Worm (Caenorhabditis elegans) whole organism, L4 larva: ENCODE measurements around the gene saeg-2.

Experiments used
- F49E8.2 ChIP-seq: sonication (generic microtip); optimal IDR thresholded peaks from 2 replicates; lab custom pipeline; 2016; ENCODE audit warnings: missing compliant biosample characterization, mild to moderate bottlenecking, missing genetic modification characterization, borderline replicate concordance
- T20F7.1 ChIP-seq: fragments of 200-800 bp; sonication (Bioruptor generic); optimal IDR thresholded peaks from 2 replicates; lab custom pipeline; 2018; ENCODE audit warnings: mild to moderate bottlenecking, missing genetic modification characterization, missing compliant biosample characterization
- Y105C5A.15 ChIP-seq: fragments of 200-800 bp; sonication (Bioruptor generic); IDR thresholded peaks from 2 replicates; pipeline ENCODE4 v1.3.6; 2022; ENCODE audit warnings: missing genetic modification characterization, missing compliant biosample characterization
- Y75B8A.6 ChIP-seq: fragments of 200-800 bp; sonication (Bioruptor generic); IDR thresholded peaks from 2 replicates; pipeline ENCODE4 v1.3.6; 2022; ENCODE audit warnings: missing genetic modification reagents, missing genetic modification characterization, missing compliant biosample characterization
- ZK337.2 ChIP-seq: fragments of 200-800 bp; sonication (Bioruptor generic); IDR thresholded peaks from 2 replicates; pipeline ENCODE4 v1.3.6; 2022; ENCODE audit warnings: missing genetic modification reagents, missing genetic modification characterization, missing compliant biosample characterization
- ZK546.5 ChIP-seq, 2 experiments: sonication (generic microtip); optimal IDR thresholded peaks; 2 replicates each; lab custom pipeline; 2017; ENCODE audit warnings: missing biosample characterization in 2 of 2, missing genetic modification characterization in 2 of 2
- ama-1 ChIP-seq: fragments of 150-350 bp; optimal IDR thresholded peaks from 2 replicates; lab custom pipeline; 2014; ENCODE audit warnings: inconsistent platforms, mixed read lengths
- arid-1 ChIP-seq: fragments of 200-800 bp; sonication (Bioruptor generic); conservative IDR thresholded peaks from 2 replicates; pipeline ENCODE4 v1.3.6; 2022; ENCODE audit warnings: missing genetic modification reagents, missing genetic modification characterization, missing compliant biosample characterization
- ceh-28 ChIP-seq: fragments of 150-350 bp; optimal IDR thresholded peaks from 2 replicates; lab custom pipeline; 2014; ENCODE audit warnings: missing biosample characterization, missing genetic modification reagents, missing genetic modification characterization
- ceh-62 ChIP-seq: sonication (generic microtip); optimal IDR thresholded peaks from 2 replicates; lab custom pipeline; 2017; ENCODE audit warnings: missing biosample characterization, missing genetic modification characterization
- ctbp-1 ChIP-seq: fragments of 200-800 bp; sonication (Bioruptor generic); IDR thresholded peaks from 2 replicates; pipeline ENCODE4 v1.3.6; 2022; ENCODE audit warnings: missing genetic modification reagents, missing genetic modification characterization, missing compliant biosample characterization
- daf-8 ChIP-seq: fragments of 200-800 bp; sonication (Bioruptor generic); IDR thresholded peaks from 2 replicates; pipeline ENCODE4 v1.3.6; 2022; ENCODE audit warnings: missing genetic modification characterization, missing compliant biosample characterization
- dmd-6 ChIP-seq: fragments of 200-800 bp; sonication (Bioruptor generic); IDR thresholded peaks from 2 replicates; pipeline ENCODE4 v1.3.6; 2022; ENCODE audit warnings: missing genetic modification reagents, missing genetic modification characterization, missing compliant biosample characterization
- dmd-8 ChIP-seq: fragments of 200-800 bp; sonication (Bioruptor generic); IDR thresholded peaks from 2 replicates; pipeline ENCODE4 v1.3.6; 2022; ENCODE audit warnings: missing genetic modification characterization, missing compliant biosample characterization
- dmd-9 ChIP-seq: fragments of 200-800 bp; sonication (Bioruptor generic); IDR thresholded peaks from 2 replicates; pipeline ENCODE4 v1.3.6; 2022; ENCODE audit warnings: missing genetic modification reagents, missing genetic modification characterization, missing compliant biosample characterization
- fkh-10 ChIP-seq: fragments of 150-350 bp; optimal IDR thresholded peaks from 2 replicates; lab custom pipeline; 2014; ENCODE audit warnings: missing biosample characterization, missing genetic modification reagents, missing genetic modification characterization
- gei-8 ChIP-seq: fragments of 200-800 bp; sonication (Bioruptor generic); optimal IDR thresholded peaks from 2 replicates; lab custom pipeline; 2018; ENCODE audit warnings: mild to moderate bottlenecking, missing genetic modification characterization, missing compliant biosample characterization
- hlh-30 ChIP-seq: sonication (generic microtip); optimal IDR thresholded peaks from 2 replicates; lab custom pipeline; 2017; ENCODE audit warnings: antibody characterized with exemption, mild to moderate bottlenecking, missing genetic modification characterization, missing compliant biosample characterization; ENCODE audit not compliant: insufficient read depth
- hmg-1.1 ChIP-seq: fragments of 200-800 bp; sonication (Bioruptor generic); IDR thresholded peaks from 2 replicates; pipeline ENCODE4 v1.3.6; 2022; ENCODE audit warnings: missing genetic modification reagents, missing genetic modification characterization, missing compliant biosample characterization
- jun-1 ChIP-seq: fragments of 150-350 bp; optimal IDR thresholded peaks from 2 replicates; lab custom pipeline; 2014; ENCODE audit warnings: missing biosample characterization, missing genetic modification reagents, missing genetic modification characterization
- lin-15B ChIP-seq: fragments of 150-350 bp; sonication (generic microtip); optimal IDR thresholded peaks from 3 replicates; lab custom pipeline; 2014; ENCODE audit warnings: missing biosample characterization, missing genetic modification characterization
- lin-38 ChIP-seq: fragments of 200-800 bp; sonication (Bioruptor generic); IDR thresholded peaks from 2 replicates; pipeline ENCODE4 v1.3.6; 2022; ENCODE audit warnings: missing genetic modification reagents, missing genetic modification characterization, missing compliant biosample characterization
- madf-5 ChIP-seq, 2 experiments: fragments of 200-800 bp; sonication (Bioruptor generic); IDR thresholded peaks; 2 replicates each; pipeline ENCODE4 v1.3.6; 2022; ENCODE audit warnings: missing compliant biosample characterization in 2 of 2, missing genetic modification characterization in 2 of 2
- mes-2 ChIP-seq: sonication (generic microtip); optimal IDR thresholded peaks from 2 replicates; lab custom pipeline; 2016; ENCODE audit warnings: missing genotype, mild to moderate bottlenecking, missing genetic modification characterization, missing compliant biosample characterization; ENCODE audit not compliant: poor library complexity, severe bottlenecking
- mxl-2 ChIP-seq: fragments of 200-800 bp; sonication (Bioruptor generic); conservative IDR thresholded peaks from 2 replicates; pipeline ENCODE4 v1.3.6; 2022; ENCODE audit warnings: missing genetic modification reagents, missing genetic modification characterization, missing compliant biosample characterization
- nhr-10 ChIP-seq: fragments of 150-350 bp; optimal IDR thresholded peaks from 2 replicates; lab custom pipeline; 2014; ENCODE audit warnings: missing biosample characterization, missing genetic modification characterization
- nhr-11 ChIP-seq: fragments of 150-350 bp; optimal IDR thresholded peaks from 2 replicates; lab custom pipeline; 2014; ENCODE audit warnings: missing biosample characterization, missing genetic modification characterization
- nhr-111 ChIP-seq: fragments of 200-800 bp; sonication (Bioruptor generic); optimal IDR thresholded peaks from 2 replicates; lab custom pipeline; 2018; ENCODE audit warnings: mild to moderate bottlenecking, missing genetic modification characterization, missing compliant biosample characterization
- nhr-25 ChIP-seq: sonication (generic microtip); optimal IDR thresholded peaks from 2 replicates; lab custom pipeline; 2017; ENCODE audit warnings: missing genetic modification characterization, mild to moderate bottlenecking, missing compliant biosample characterization, antibody characterized with exemption, moderate library complexity, borderline replicate concordance; ENCODE audit not compliant: insufficient read depth
- nhr-6 ChIP-seq: fragments of 150-350 bp; optimal IDR thresholded peaks from 2 replicates; lab custom pipeline; 2014; ENCODE audit warnings: missing biosample characterization, missing genetic modification characterization
- nhr-76 ChIP-seq: fragments of 150-350 bp; optimal IDR thresholded peaks from 2 replicates; lab custom pipeline; 2014; ENCODE audit warnings: missing biosample characterization, missing genetic modification characterization
- pha-4 ChIP-seq, 2 experiments: fragments of 150-350 bp in 1 of 2; fragments of 200-800 bp in 1 of 2; sonication (Bioruptor generic) in 1 of 2; IDR thresholded peaks in 1 of 2; optimal IDR thresholded peaks in 1 of 2; 2 replicates each; pipeline versions ENCODE4 v1.3.6 to Lab custom; 2014 to 2022; ENCODE audit warnings: missing genetic modification characterization in 2 of 2, missing genetic modification reagents in 2 of 2, missing biosample characterization in 1 of 2, missing compliant biosample characterization in 1 of 2
- php-3 ChIP-seq: fragments of 200-800 bp; sonication (Bioruptor generic); IDR thresholded peaks from 2 replicates; pipeline ENCODE4 v1.3.6; 2022; ENCODE audit warnings: missing genetic modification reagents, missing genetic modification characterization, missing compliant biosample characterization
- sdz-12 ChIP-seq: fragments of 200-800 bp; sonication (Bioruptor generic); optimal IDR thresholded peaks from 2 replicates; lab custom pipeline; 2018; ENCODE audit warnings: mild to moderate bottlenecking, missing genetic modification characterization, missing compliant biosample characterization
- snpc-4 ChIP-seq: fragments of 150-350 bp; optimal IDR thresholded peaks from 2 replicates; lab custom pipeline; 2014; ENCODE audit warnings: missing biosample characterization, missing genetic modification characterization
- tag-97 ChIP-seq: fragments of 200-800 bp; sonication (Bioruptor generic); IDR thresholded peaks from 2 replicates; pipeline ENCODE4 v1.3.6; 2022; ENCODE audit warnings: missing genetic modification characterization, missing compliant biosample characterization
- unc-62 ChIP-seq, 3 experiments: fragments of 150-350 bp in 1 of 3; sonication (generic microtip); optimal IDR thresholded peaks in 2 of 3; peaks in 1 of 3; 1 replicate in 1 of 3; 2 replicates in 2 of 3; lab custom pipeline; 2014 to 2017; ENCODE audit warnings: missing biosample characterization in 3 of 3, missing genetic modification characterization in 3 of 3, missing genetic modification reagents in 3 of 3, missing genotype in 1 of 3
- vab-7 ChIP-seq: fragments of 200-800 bp; sonication (Bioruptor generic); IDR thresholded peaks from 2 replicates; pipeline ENCODE4 v1.3.6; 2022; ENCODE audit warnings: missing genetic modification reagents, missing genetic modification characterization, missing compliant biosample characterization
- ztf-11 ChIP-seq: fragments of 150-350 bp; optimal IDR thresholded peaks from 2 replicates; lab custom pipeline; 2014; ENCODE audit warnings: missing biosample characterization, missing genetic modification characterization

The saeg-2 gene

ce11 chrIII:9199605-9200004, 40.6 kb upstream of the saeg-2 start, which contains the start of gene ZC84.6:
Gene ZC84.6, minus strand, starts transcription at chrIII:9199705.
- TF ChIP-seq nhr-6 (tag; lab: Kevin White, UChicago) (no peak), tag-97 (no peak), fkh-10 (GFP tag; lab: Kevin White, UChicago) (no peak), dmd-6 (GFP tag; lab: Robert Waterston, UW) (no peak), php-3 (no peak), hlh-30 (tag; lab: Kevin White, UChicago) (no peak), F49E8.2 (tag; lab: Kevin White, UChicago) (no peak), nhr-76 (tag; lab: Kevin White, UChicago) (no peak), madf-5 (GFP tag; IDR thresholded peaks at IDR 0.05; lab: Robert Waterston, UW) (no peak), sdz-12 (GFP tag; lab: Kevin White, UChicago) (no peak), hmg-1.1 (GFP tag; lab: Robert Waterston, UW) (no peak), ZK546.5 (tag; optimal IDR thresholded peaks at IDR 0.05; lab: Kevin White, UChicago) (no peak), mxl-2 (GFP tag; lab: Robert Waterston, UW) (no peak), nhr-11 (tag; lab: Kevin White, UChicago) (no peak), pha-4 (GFP tag; IDR thresholded peaks at IDR 0.05; lab: Robert Waterston, UW) (no peak), pha-4 (tag; optimal IDR thresholded peaks at IDR 0.05; lab: Kevin White, UChicago) (no peak), lin-15B (tag; lab: Kevin White, UChicago) (no peak)

ce11 chrIII:9201977-9202376, 38.2 kb upstream of the saeg-2 start:
- TF ChIP-seq ceh-62 (tag; lab: Kevin White, UChicago) (no peak), T20F7.1 (GFP tag; lab: Kevin White, UChicago) (no peak), unc-62 (GFP tag; optimal IDR thresholded peaks at IDR 0.05 in 1 of 2; lab: Kevin White, UChicago) (peak in 1 of 2 experiments; percentile 92), unc-62 (tag; optimal IDR thresholded peaks at IDR 0.05; lab: Kevin White, UChicago) (no peak), gei-8 (no peak)

ce11 chrIII:9206185-9206584, 34.0 kb upstream of the saeg-2 start, which contains the start of gene ZC84.1:
Gene ZC84.1, minus strand, starts transcription at chrIII:9206285.
- TF ChIP-seq unc-62 (GFP tag; optimal IDR thresholded peaks at IDR 0.05 in 1 of 2; lab: Kevin White, UChicago) = no peak
- no peak for TF ChIP-seq unc-62 (tag; optimal IDR thresholded peaks at IDR 0.05; lab: Kevin White, UChicago)
- TF ChIP-seq ZK337.2 (GFP tag; lab: Robert Waterston, UW) = no peak
- TF ChIP-seq snpc-4 (tag; lab: Kevin White, UChicago) = no peak
- TF ChIP-seq ztf-11 (tag; lab: Kevin White, UChicago) = no peak
- TF ChIP-seq nhr-10 = no peak
- TF ChIP-seq ctbp-1 (GFP tag; lab: Robert Waterston, UW) = no peak
- TF ChIP-seq vab-7 (GFP tag; lab: Robert Waterston, UW) = no peak
- TF ChIP-seq nhr-25 = no peak

ce11 chrIII:9215367-9215766, 24.8 kb upstream of the saeg-2 start, which contains the start of gene npr-29:
Gene npr-29, minus strand, starts transcription at chrIII:9215467.
- TF ChIP-seq ama-1 (lab: Kevin White, UChicago) (no peak), nhr-111 (no peak)

- TF ChIP-seq mes-2 (tag; lab: Kevin White, UChicago) (no peak), nhr-11 (tag; lab: Kevin White, UChicago) (no peak), daf-8 (GFP tag; lab: Robert Waterston, UW) (no peak), dmd-9 (GFP tag; lab: Robert Waterston, UW) (no peak), dmd-8 (GFP tag; lab: Robert Waterston, UW) (no peak), jun-1 (tag; lab: Kevin White, UChicago) (no peak), snpc-4 (tag; lab: Kevin White, UChicago) (no peak), ceh-28 (no peak), pha-4 (GFP tag; IDR thresholded peaks at IDR 0.05; lab: Robert Waterston, UW) (no peak), pha-4 (tag; optimal IDR thresholded peaks at IDR 0.05; lab: Kevin White, UChicago) (no peak), T20F7.1 (GFP tag; lab: Kevin White, UChicago) (no peak), arid-1 (GFP tag; lab: Robert Waterston, UW) (no peak), Y75B8A.6 (GFP tag; lab: Robert Waterston, UW) (no peak), lin-38 (GFP tag; lab: Robert Waterston, UW) (no peak), vab-7 (GFP tag; lab: Robert Waterston, UW) (no peak), Y105C5A.15 (no peak)
These were observed 15.2 kb upstream of the saeg-2 start for ce11 chrIII:9224986-9225385.
